Fruit fly (Drosophila melanogaster): ENCODE data around the gene orion.

dm6 chrX:7970396-7970795 lies 23.7 kb upstream of the orion start:
- no peak for TF ChIP-seq lola (GFP tag; optimal IDR thresholded peaks at IDR 0.05)
- TF ChIP-seq jim (GFP tag; optimal IDR thresholded peaks at IDR 0.05), result no peak
- no peak for TF ChIP-seq pan (optimal IDR thresholded peaks at IDR 0.05)
- peak; percentile 80 for TF ChIP-seq h (GFP tag; optimal IDR thresholded peaks at IDR 0.05)
- peak; percentile 75 for TF ChIP-seq dmrt93B (GFP tag; optimal IDR thresholded peaks at IDR 0.05)
- no peak for TF ChIP-seq usp (GFP tag; optimal IDR thresholded peaks at IDR 0.05)
- no peak for TF ChIP-seq dl (GFP tag; optimal IDR thresholded peaks at IDR 0.05; ENCODE audit: insufficient read depth in 1 of 2, partially characterized antibody in 2 of 2)
- peak; percentile 32 for TF ChIP-seq sv (GFP tag; optimal IDR thresholded peaks at IDR 0.05)
- TF ChIP-seq OdsH (GFP tag; optimal IDR thresholded peaks at IDR 0.05), result peak; percentile 77
- no peak for TF ChIP-seq Hr83 (GFP tag; optimal IDR thresholded peaks at IDR 0.05; ENCODE audit: poor library complexity, severe bottlenecking)
- no peak for TF ChIP-seq Myc (optimal IDR thresholded peaks at IDR 0.05)
- peak; percentile 32 for TF ChIP-seq Jra (GFP tag; optimal IDR thresholded peaks at IDR 0.05)
- TF ChIP-seq Rel (GFP tag; optimal IDR thresholded peaks at IDR 0.05), result no peak
- peak; percentile 21 for TF ChIP-seq Rel (tag; optimal IDR thresholded peaks at IDR 0.05)

Measured in whole organism, wandering third instar larva.